Worm (Caenorhabditis elegans): Measurements from ENCODE around the gene pqn-41.

DNA sequence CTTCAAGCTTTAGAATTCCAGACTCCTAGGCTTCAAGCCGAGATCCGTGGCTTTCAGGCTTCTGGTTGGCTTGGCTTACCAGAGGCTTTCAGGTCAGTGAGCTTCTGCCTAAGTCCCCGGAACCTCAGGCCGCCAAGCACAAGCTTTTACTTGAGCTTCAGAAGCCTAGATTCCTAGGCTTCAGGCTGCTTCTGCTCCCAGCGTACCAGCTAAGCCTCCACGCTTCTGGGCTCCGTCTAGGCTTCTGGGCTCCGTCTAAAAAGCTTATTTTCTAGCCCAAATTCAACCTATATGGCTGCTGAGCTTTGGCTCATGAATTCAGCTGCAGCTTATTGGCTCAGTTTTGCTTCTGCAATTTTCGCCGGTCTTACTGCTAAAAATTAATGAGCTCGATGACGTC lies 20.0 kb downstream of the pqn-41 start:
- TF ChIP-seq alr-1 (tag; optimal IDR thresholded peaks at IDR 0.05) (no peak), ztf-11 (tag; optimal IDR thresholded peaks at IDR 0.05) (no peak), nhr-25 (tag; optimal IDR thresholded peaks at IDR 0.05) (no peak), R02D3.7 (tag; optimal IDR thresholded peaks at IDR 0.05) (no peak), nhr-237 (tag; optimal IDR thresholded peaks at IDR 0.05) (no peak), zag-1 (tag; optimal IDR thresholded peaks at IDR 0.05) (no peak), nhr-10 (tag; optimal IDR thresholded peaks at IDR 0.05) (no peak), lin-39 (tag; optimal IDR thresholded peaks at IDR 0.05) (no peak), sem-4 (tag; optimal IDR thresholded peaks at IDR 0.05) (no peak), nhr-23 (tag; optimal IDR thresholded peaks at IDR 0.05) (no peak), nhr-12 (tag; optimal IDR thresholded peaks at IDR 0.05) (no peak), ceh-82 (tag; optimal IDR thresholded peaks at IDR 0.05) (no peak)

All from whole organism, L2 larva.